Worm (Caenorhabditis elegans) whole organism, L1 larva: Measurements from ENCODE around the gene clec-251.

Experiments used
- fkh-10 ChIP-seq: sonication (generic microtip); optimal IDR thresholded peaks from 2 replicates; lab custom pipeline; 2017; ENCODE audit warnings: missing biosample characterization, missing genetic modification reagents, missing genetic modification characterization
- fkh-4 ChIP-seq: sonication (generic microtip); optimal IDR thresholded peaks from 2 replicates; lab custom pipeline; 2016; ENCODE audit warnings: missing compliant biosample characterization, missing genetic modification characterization, borderline replicate concordance
- isw-1 ChIP-seq: fragments of 200-800 bp; sonication (Bioruptor generic); IDR thresholded peaks from 2 replicates; pipeline ENCODE4 v1.3.6; 2022; ENCODE audit warnings: missing genetic modification characterization, missing compliant biosample characterization
- lsy-2 ChIP-seq, 2 experiments: fragments of 150-350 bp; optimal IDR thresholded peaks; 2 replicates each; lab custom pipeline; 2014; ENCODE audit warnings: missing biosample characterization in 2 of 2, missing genetic modification characterization in 2 of 2
- nhr-20 ChIP-seq: sonication (generic microtip); optimal IDR thresholded peaks from 2 replicates; lab custom pipeline; 2016; ENCODE audit warnings: mild to moderate bottlenecking, missing genetic modification characterization, missing compliant biosample characterization
- sup-37 ChIP-seq: fragments of 200-800 bp; sonication (Bioruptor generic); optimal IDR thresholded peaks from 2 replicates; lab custom pipeline; 2018; ENCODE audit warnings: mild to moderate bottlenecking, missing genetic modification characterization, missing compliant biosample characterization
- zag-1 ChIP-seq: fragments of 150-350 bp; optimal IDR thresholded peaks from 2 replicates; lab custom pipeline; 2014; ENCODE audit warnings: missing biosample characterization, missing genetic modification characterization

DNA sequence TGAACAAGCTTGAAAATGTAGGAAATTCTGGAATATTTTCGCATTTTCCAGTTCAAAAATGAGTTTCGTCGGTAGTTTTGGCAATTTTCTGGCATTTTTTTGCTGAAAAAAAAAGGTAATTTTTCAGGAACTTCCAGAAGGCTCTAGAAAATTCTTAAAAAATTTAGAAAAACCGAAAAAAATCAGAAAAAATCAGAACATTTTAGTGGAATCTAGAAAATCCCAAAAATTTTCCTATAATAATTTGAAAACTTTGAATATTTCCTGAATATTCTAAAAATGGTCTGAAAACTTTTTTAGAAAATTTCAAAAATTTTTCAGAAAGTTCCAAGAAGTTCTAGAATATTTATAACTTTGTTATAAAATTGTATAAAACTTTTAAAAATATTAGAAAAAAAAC is 39.9 kb upstream of the clec-251 start, which contains the start of gene Y17D7B.3:
- TF ChIP-seq zag-1 (no peak), fkh-4 (tag; lab: Kevin White, UChicago) (no peak), lsy-2 (tag; optimal IDR thresholded peaks at IDR 0.05; lab: Kevin White, UChicago) (no peak), fkh-10 (GFP tag; lab: Kevin White, UChicago) (no peak), sup-37 (GFP tag; lab: Kevin White, UChicago) (no peak), isw-1 (GFP tag; lab: Robert Waterston, UW) (no peak), nhr-20 (tag; lab: Kevin White, UChicago) (no peak)
